Worm (Caenorhabditis elegans): Measurements from ENCODE around the gene R10E12.2.

Gene R10E12.2

ce11 chrIII:9963447-9963846 is 10.2 kb downstream of the R10E12.2 start:
- TF ChIP-seq elt-2 (tag; optimal IDR thresholded peaks at IDR 0.05) = no peak

- TF ChIP-seq tbx-7 (tag; optimal IDR thresholded peaks at IDR 0.05) = no peak
- no peak for TF ChIP-seq ceh-6 (GFP tag; optimal IDR thresholded peaks at IDR 0.05)
- TF ChIP-seq pat-9 (tag; optimal IDR thresholded peaks at IDR 0.05) = no peak
- no peak for TF ChIP-seq F13H6.1 (tag; optimal IDR thresholded peaks at IDR 0.05)
- TF ChIP-seq tbx-2 (tag; optimal IDR thresholded peaks at IDR 0.05) = no peak
- no peak for TF ChIP-seq K09A11.1 (tag; optimal IDR thresholded peaks at IDR 0.05; ENCODE audit: insufficient read depth)
- no peak for TF ChIP-seq odd-2 (tag; optimal IDR thresholded peaks at IDR 0.05)
- no peak for TF ChIP-seq ceh-18 (tag; optimal IDR thresholded peaks at IDR 0.05)
- TF ChIP-seq eyg-1 (tag; optimal IDR thresholded peaks at IDR 0.05) = no peak
- no peak for TF ChIP-seq ets-4 (tag; optimal IDR thresholded peaks at IDR 0.05)
- TF ChIP-seq ceh-48 (tag; optimal IDR thresholded peaks at IDR 0.05) = no peak
- TF ChIP-seq hlh-13 (GFP tag; optimal IDR thresholded peaks at IDR 0.05) = no peak
- TF ChIP-seq C38D4.7 (GFP tag; optimal IDR thresholded peaks at IDR 0.05) = no peak
- TF ChIP-seq gmeb-2 (tag; optimal IDR thresholded peaks at IDR 0.05) = no peak
- TF ChIP-seq che-1 (tag; optimal IDR thresholded peaks at IDR 0.05) = no peak
- no peak for TF ChIP-seq ceh-31 (tag; optimal IDR thresholded peaks at IDR 0.05)
- TF ChIP-seq elt-2 (tag; optimal IDR thresholded peaks at IDR 0.05) = no peak
- no peak for TF ChIP-seq hlh-6 (tag; optimal IDR thresholded peaks at IDR 0.05)
- no peak for TF ChIP-seq pha-4 (tag; optimal IDR thresholded peaks at IDR 0.05)
Observed at ce11 chrIII:9956665-9957401, 16.8 kb downstream of the R10E12.2 start, which contains the start of gene alx-1. TSS of gene alx-1 (plus strand) at chrIII:9957351.

- TF ChIP-seq K02D7.2 (tag; optimal IDR thresholded peaks at IDR 0.05) = no peak
- no peak for TF ChIP-seq pax-1 (tag; optimal IDR thresholded peaks at IDR 0.05)
- TF ChIP-seq pha-2 (tag; optimal IDR thresholded peaks at IDR 0.05) = no peak
- TF ChIP-seq ceh-48 (tag; optimal IDR thresholded peaks at IDR 0.05) = no peak
- no peak for TF ChIP-seq ceh-45 (GFP tag; IDR thresholded peaks at IDR 0.05)
- no peak for TF ChIP-seq eyg-1 (tag; optimal IDR thresholded peaks at IDR 0.05)
- TF ChIP-seq ceh-22 (tag; optimal IDR thresholded peaks at IDR 0.05) = no peak
- TF ChIP-seq gmeb-2 (tag; optimal IDR thresholded peaks at IDR 0.05) = no peak
- TF ChIP-seq nhr-11 (tag; optimal IDR thresholded peaks at IDR 0.05) = no peak
- TF ChIP-seq fkh-10 (GFP tag; optimal IDR thresholded peaks at IDR 0.05) = no peak
- TF ChIP-seq npax-4 (tag; optimal IDR thresholded peaks at IDR 0.05) = no peak
- no peak for TF ChIP-seq F13H6.1 (tag; optimal IDR thresholded peaks at IDR 0.05)
- TF ChIP-seq nhr-232 (tag; optimal IDR thresholded peaks at IDR 0.05) = no peak
- TF ChIP-seq che-1 (tag; optimal IDR thresholded peaks at IDR 0.05) = no peak
- no peak for TF ChIP-seq elt-2 (tag; optimal IDR thresholded peaks at IDR 0.05)
- no peak for TF ChIP-seq ceh-6 (GFP tag; optimal IDR thresholded peaks at IDR 0.05)
- TF ChIP-seq madf-2 (tag; optimal IDR thresholded peaks at IDR 0.05) = no peak
- no peak for TF ChIP-seq dmd-4 (tag; optimal IDR thresholded peaks at IDR 0.05; ENCODE audit: borderline replicate concordance)
- TF ChIP-seq fkh-6 (tag; optimal IDR thresholded peaks at IDR 0.05) = no peak
Observed at ce11 chrIII:9956123-9956522, 17.5 kb downstream of the R10E12.2 start, which contains the start of gene mog-1. TSS of gene mog-1 (minus strand) at chrIII:9956215.

DNA sequence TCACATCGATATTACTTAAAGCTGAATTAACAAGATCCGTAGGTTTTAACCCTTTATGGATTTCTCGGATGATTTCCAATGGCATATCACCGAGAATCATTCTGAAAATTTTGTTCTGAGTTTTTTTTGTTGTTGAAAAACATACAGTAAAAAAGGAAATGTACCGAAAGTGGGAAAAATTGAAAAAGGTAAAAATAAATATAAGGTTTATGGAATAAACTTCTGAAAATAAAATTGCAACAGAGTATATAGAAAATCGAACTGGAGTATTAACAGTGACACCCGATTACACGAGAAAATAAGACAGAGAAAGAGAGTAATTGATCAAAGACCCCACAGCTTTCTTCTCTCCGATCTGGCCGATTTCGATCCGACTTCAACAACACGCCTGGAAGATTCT is 21.8 kb downstream of the R10E12.2 start, which contains the start of gene K03H1.11:
TSS of gene K03H1.11 (minus strand) at position 101 of the 400 bp plus-strand sequence.
- TF ChIP-seq unc-42 (tag; optimal IDR thresholded peaks at IDR 0.05) (no peak), tbx-7 (tag; optimal IDR thresholded peaks at IDR 0.05) (no peak), ceh-48 (tag; optimal IDR thresholded peaks at IDR 0.05) (no peak), Y22D7AL.16 (tag; optimal IDR thresholded peaks at IDR 0.05) (no peak), fkh-10 (GFP tag; optimal IDR thresholded peaks at IDR 0.05) (no peak), nfya-1 (tag; optimal IDR thresholded peaks at IDR 0.05) (no peak), ets-4 (tag; optimal IDR thresholded peaks at IDR 0.05) (no peak)

Data from whole organism, late embryonic.